Fruit fly (Drosophila melanogaster): ENCODE data around the gene CG32365.

CG32365 gene

dm6 chr3L:7903489-7904150 is 34.8 kb downstream of the CG32365 start (continued):
- TF ChIP-seq Dad (GFP tag; optimal IDR thresholded peaks at IDR 0.05), result peak; percentile 73
- peak in 1 of 2 experiments; percentile 79 for TF ChIP-seq Hr78 (GFP tag; optimal IDR thresholded peaks at IDR 0.05)
- TF ChIP-seq CG6654 (GFP tag; optimal IDR thresholded peaks at IDR 0.05), result peak; percentile 65
- peak; percentile 79 for TF ChIP-seq CG11723 (GFP tag; optimal IDR thresholded peaks at IDR 0.05)
- peak; percentile 79 for TF ChIP-seq tx (GFP tag; optimal IDR thresholded peaks at IDR 0.05)
- TF ChIP-seq ERR (GFP tag; optimal IDR thresholded peaks at IDR 0.05), result peak; percentile 62
- no peak for TF ChIP-seq pita (GFP tag; optimal IDR thresholded peaks at IDR 0.05)
- TF ChIP-seq CG6791 (GFP tag; IDR thresholded peaks at IDR 0.05; ENCODE audit: partially characterized antibody), result 0 out of 3 replicates have a peak, but pooled peaks have one; percentile 22
- TF ChIP-seq sim (GFP tag; IDR thresholded peaks at IDR 0.05), result peak; percentile 89
- peak; percentile 74 for TF ChIP-seq H2.0 (GFP tag; IDR thresholded peaks at IDR 0.05)
- peak; percentile 42; the same call in 1 of the 2 replicates for TF ChIP-seq CG10321 (GFP tag; IDR thresholded peaks at IDR 0.05)
- peak; percentile 62; the same call in 1 of the 2 replicates for TF ChIP-seq CG10959 (GFP tag; IDR thresholded peaks at IDR 0.05)
- peak; percentile 85 for TF ChIP-seq CG8089 (GFP tag; optimal IDR thresholded peaks at IDR 0.05)
- TF ChIP-seq Vsx1 (GFP tag; optimal IDR thresholded peaks at IDR 0.05), result peak; percentile 69
- TF ChIP-seq CG7745 (tag; optimal IDR thresholded peaks at IDR 0.05), result peak; percentile 49
- peak; percentile 86 for TF ChIP-seq ATbp (GFP tag; optimal IDR thresholded peaks at IDR 0.05)
- TF ChIP-seq CG32767 (GFP tag; IDR thresholded peaks at IDR 0.05), result peak; percentile 75; the same call in 1 of the 2 replicates
- peak; percentile 50 for TF ChIP-seq B-H2 (GFP tag; optimal IDR thresholded peaks at IDR 0.05)
- peak; percentile 65 for TF ChIP-seq fu2 (GFP tag; optimal IDR thresholded peaks at IDR 0.05)
- TF ChIP-seq CG10366 (GFP tag; IDR thresholded peaks at IDR 0.05), result no peak; the same call in 1 of the 2 replicates
- TF ChIP-seq CG12104 (GFP tag; optimal IDR thresholded peaks at IDR 0.05), result peak; percentile 71
- TF ChIP-seq jigr1 (GFP tag; IDR thresholded peaks at IDR 0.05), result 0 out of 3 replicates have a peak, but pooled peaks have one; percentile 46
- peak; percentile 89 for TF ChIP-seq CG6254 (GFP tag; optimal IDR thresholded peaks at IDR 0.05)
- TF ChIP-seq CG6765 (GFP tag; optimal IDR thresholded peaks at IDR 0.05), result no peak
- TF ChIP-seq CG1792 (GFP tag; optimal IDR thresholded peaks at IDR 0.05), result peak; percentile 77
- TF ChIP-seq CG4854 (GFP tag; optimal IDR thresholded peaks at IDR 0.05), result peak; percentile 83
- no peak for TF ChIP-seq CG4360 (GFP tag; IDR thresholded peaks at IDR 0.05)
- peak; percentile 87 to 89 for TF ChIP-seq chif (GFP tag; optimal IDR thresholded peaks at IDR 0.05)
- peak; percentile 60 for TF ChIP-seq zfh2 (GFP tag; optimal IDR thresholded peaks at IDR 0.05)
- TF ChIP-seq bowl (GFP tag; IDR thresholded peaks at IDR 0.05), result peak; percentile 66
- no peak for TF ChIP-seq Adf1 (GFP tag; IDR thresholded peaks at IDR 0.05)
- peak; percentile 41 for TF ChIP-seq CG7928 (GFP tag; optimal IDR thresholded peaks at IDR 0.05)
- TF ChIP-seq gfzf (GFP tag; optimal IDR thresholded peaks at IDR 0.05), result no peak
- peak in 1 of 2 experiments; percentile 8 for TF ChIP-seq insv (GFP tag; optimal IDR thresholded peaks at IDR 0.05)
- no peak for TF ChIP-seq ash1 (GFP tag; optimal IDR thresholded peaks at IDR 0.05)
- TF ChIP-seq stwl (tag; optimal IDR thresholded peaks at IDR 0.05), result peak; percentile 25
- TF ChIP-seq repo (GFP tag; optimal IDR thresholded peaks at IDR 0.05), result peak; percentile 68
- TF ChIP-seq Hand (GFP tag; optimal IDR thresholded peaks at IDR 0.05), result peak; percentile 41
- TF ChIP-seq CrebB (tag; optimal IDR thresholded peaks at IDR 0.05), result peak; percentile 62
- peak; percentile 34 for TF ChIP-seq CG3995 (GFP tag; optimal IDR thresholded peaks at IDR 0.05)
- TF ChIP-seq CG30020 (tag; optimal IDR thresholded peaks at IDR 0.05), result no peak
- TF ChIP-seq CG5953 (GFP tag; IDR thresholded peaks at IDR 0.05), result peak; percentile 78
- TF ChIP-seq jumu (GFP tag; optimal IDR thresholded peaks at IDR 0.05), result peak; percentile 67
- peak; percentile 48 for TF ChIP-seq CG9876 (GFP tag; optimal IDR thresholded peaks at IDR 0.05)
- no peak for TF ChIP-seq br (optimal IDR thresholded peaks at IDR 0.05)
- peak; percentile 63 for TF ChIP-seq sima (GFP tag; optimal IDR thresholded peaks at IDR 0.05)
- no peak for TF ChIP-seq ato (GFP tag; IDR thresholded peaks at IDR 0.05; ENCODE audit: partially characterized antibody)
- peak; percentile 55; the same call in 1 of the 3 replicates for TF ChIP-seq C15 (GFP tag; IDR thresholded peaks at IDR 0.05)
- TF ChIP-seq Doc3 (GFP tag; IDR thresholded peaks at IDR 0.05; ENCODE audit: partially characterized antibody), result no peak
- TF ChIP-seq sisA (GFP tag; IDR thresholded peaks at IDR 0.05), result peak; percentile 83

Measured in whole organism, embryonic.